Fruit fly (Drosophila melanogaster) whole organism, embryonic: ENCODE results near the gene CG7879.

Source experiments
- ATbp ChIP-seq: fragments of 200-800 bp; sonication (Bioruptor generic); optimal IDR thresholded peaks from 2 replicates; lab custom pipeline; 2017; ENCODE audit warnings: missing biosample characterization, mild to moderate bottlenecking, missing genetic modification characterization, missing genetic modification reagents
- Asciz ChIP-seq: fragments of 200-800 bp; sonication (Bioruptor generic); optimal IDR thresholded peaks from 2 replicates; lab custom pipeline; 2017; ENCODE audit warnings: missing biosample characterization, mild to moderate bottlenecking, missing genetic modification characterization, missing genetic modification reagents
- BtbVII ChIP-seq: fragments of 200-800 bp; sonication (Bioruptor generic); optimal IDR thresholded peaks from 3 replicates; lab custom pipeline; 2017; ENCODE audit warnings: missing biosample characterization, mild to moderate bottlenecking, missing genetic modification characterization
- CG10209 ChIP-seq: fragments of 200-800 bp; sonication (Bioruptor generic); optimal IDR thresholded peaks from 3 replicates; lab custom pipeline; 2017; ENCODE audit warnings: missing biosample characterization, mild to moderate bottlenecking, missing genetic modification characterization, missing genetic modification reagents
- CG10321 ChIP-seq: fragments of 200-800 bp; sonication (Bioruptor generic); IDR thresholded peaks from 2 replicates; pipeline ENCODE4 v1.3.6; 2022; ENCODE audit warnings: missing biosample characterization, missing genetic modification characterization
- CG10366 ChIP-seq: fragments of 200-800 bp; sonication (Bioruptor generic); IDR thresholded peaks from 2 replicates; pipeline ENCODE4 v1.3.6; 2022; ENCODE audit warnings: missing biosample characterization, missing genetic modification characterization
- CG11093 ChIP-seq: fragments of 200-800 bp; sonication (Bioruptor generic); IDR thresholded peaks from 3 replicates; pipeline ENCODE4 v1.3.6; 2022; ENCODE audit warnings: missing biosample characterization, missing genetic modification characterization
- CG11696 ChIP-seq: fragments of 200-800 bp; sonication (Bioruptor generic); IDR thresholded peaks from 2 replicates; pipeline ENCODE4 v1.3.6; 2022; ENCODE audit warnings: missing biosample characterization, missing genetic modification characterization
- CG1233 ChIP-seq: fragments of 200-800 bp; sonication (Bioruptor generic); optimal IDR thresholded peaks from 4 replicates; lab custom pipeline; 2018; ENCODE audit warnings: missing biosample characterization, mild to moderate bottlenecking, missing genetic modification characterization
- CG13296 ChIP-seq: fragments of 200-800 bp; sonication (Bioruptor generic); optimal IDR thresholded peaks from 3 replicates; lab custom pipeline; 2018; ENCODE audit warnings: missing biosample characterization, mild to moderate bottlenecking, missing genetic modification characterization
- CG14710 ChIP-seq: fragments of 200-800 bp; sonication (Bioruptor generic); optimal IDR thresholded peaks from 3 replicates; lab custom pipeline; 2019; ENCODE audit warnings: missing biosample characterization, mild to moderate bottlenecking, missing genetic modification characterization, moderate library complexity
- CG1602 ChIP-seq: fragments of 200-800 bp; sonication (Bioruptor generic); optimal IDR thresholded peaks from 3 replicates; lab custom pipeline; 2016; ENCODE audit warnings: missing biosample characterization, missing genetic modification characterization
- CG16779 ChIP-seq: fragments of 200-800 bp; sonication (Bioruptor generic); IDR thresholded peaks from 2 replicates; pipeline ENCODE4 v1.3.6; 2022; ENCODE audit warnings: missing biosample characterization, missing genetic modification characterization
- CG17186 ChIP-seq: fragments of 200-800 bp; sonication (Bioruptor generic); optimal IDR thresholded peaks from 3 replicates; lab custom pipeline; 2017; ENCODE audit warnings: missing biosample characterization, missing genetic modification reagents, missing genetic modification characterization
- CG17802 ChIP-seq: fragments of 200-800 bp; sonication (Bioruptor generic); optimal IDR thresholded peaks from 2 replicates; lab custom pipeline; 2018; ENCODE audit warnings: missing biosample characterization, mild to moderate bottlenecking, missing genetic modification characterization, moderate library complexity
- CG17912 ChIP-seq: fragments of 200-800 bp; sonication (Bioruptor generic); optimal IDR thresholded peaks from 2 replicates; lab custom pipeline; 2018; ENCODE audit warnings: missing biosample characterization, mild to moderate bottlenecking, missing genetic modification characterization
- CG2199 ChIP-seq: fragments of 200-800 bp; sonication (Bioruptor generic); IDR thresholded peaks from 3 replicates; pipeline ENCODE4 v1.3.6; 2022; ENCODE audit warnings: missing biosample characterization, missing genetic modification characterization
- CG30431 ChIP-seq: fragments of 200-800 bp; sonication (Bioruptor generic); optimal IDR thresholded peaks from 2 replicates; lab custom pipeline; 2017; ENCODE audit warnings: missing biosample characterization, missing genetic modification characterization
- CG31441 ChIP-seq: fragments of 200-800 bp; sonication (Bioruptor generic); IDR thresholded peaks from 2 replicates; pipeline ENCODE4 v1.3.6; 2022; ENCODE audit warnings: missing biosample characterization, missing genetic modification characterization
- CG5953 ChIP-seq: fragments of 200-800 bp; sonication (Bioruptor generic); IDR thresholded peaks from 2 replicates; pipeline ENCODE4 v1.3.6; 2022; ENCODE audit warnings: missing biosample characterization, missing genetic modification characterization
- CG6175 ChIP-seq: fragments of 200-800 bp; sonication (Bioruptor generic); IDR thresholded peaks from 3 replicates; pipeline ENCODE4 v1.3.6; 2022; ENCODE audit warnings: missing biosample characterization, missing genetic modification characterization
- CG6689 ChIP-seq: fragments of 200-800 bp; sonication (Bioruptor generic); IDR thresholded peaks from 2 replicates; pipeline ENCODE4 v1.3.6; 2022; ENCODE audit warnings: missing biosample characterization, missing genetic modification characterization
- CG9215 ChIP-seq: fragments of 200-800 bp; sonication (Bioruptor generic); IDR thresholded peaks from 2 replicates; pipeline ENCODE4 v1.3.6; 2022; ENCODE audit warnings: missing biosample characterization, missing genetic modification characterization
- CG9609 ChIP-seq: fragments of 200-800 bp; sonication (Bioruptor generic); optimal IDR thresholded peaks from 3 replicates; lab custom pipeline; 2016; ENCODE audit warnings: missing biosample characterization, missing genetic modification characterization
- Dip2 ChIP-seq: fragments of 200-800 bp; sonication (Bioruptor generic); IDR thresholded peaks from 2 replicates; pipeline ENCODE4 v1.3.6; 2022; ENCODE audit warnings: missing biosample characterization, missing genetic modification characterization
- Drgx ChIP-seq: fragments of 200-800 bp; sonication (Bioruptor generic); IDR thresholded peaks from 2 replicates; pipeline ENCODE4 v1.3.6; 2022; ENCODE audit warnings: missing biosample characterization, missing genetic modification characterization
- E2f2 ChIP-seq: fragments of 200-800 bp; sonication (Bioruptor generic); IDR thresholded peaks from 2 replicates; pipeline ENCODE4 v1.3.6; 2022; ENCODE audit warnings: missing biosample characterization, missing genetic modification characterization
- Elba2 ChIP-seq: fragments of 200-800 bp; sonication (Bioruptor generic); optimal IDR thresholded peaks from 3 replicates; lab custom pipeline; 2016; ENCODE audit warnings: missing biosample characterization, missing genetic modification characterization
- HLH4C ChIP-seq: fragments of 200-800 bp; sonication (Bioruptor generic); IDR thresholded peaks from 3 replicates; pipeline ENCODE4 v1.3.6; 2022; ENCODE audit warnings: missing biosample characterization, missing genetic modification characterization; ENCODE audit not compliant: partially characterized antibody
- HLHmδ ChIP-seq: fragments of 200-800 bp; sonication (Bioruptor generic); optimal IDR thresholded peaks from 2 replicates; lab custom pipeline; 2018; ENCODE audit warnings: missing biosample characterization, mild to moderate bottlenecking, missing genetic modification characterization, moderate library complexity
- MESR4 ChIP-seq: fragments of 200-800 bp; sonication (Bioruptor generic); optimal IDR thresholded peaks from 2 replicates; lab custom pipeline; 2018; ENCODE audit warnings: missing biosample characterization, mild to moderate bottlenecking, missing genetic modification characterization, moderate library complexity
- Mes4 ChIP-seq: fragments of 200-800 bp; sonication (Bioruptor generic); optimal IDR thresholded peaks from 2 replicates; lab custom pipeline; 2016; ENCODE audit warnings: missing biosample characterization, missing genetic modification characterization
- Myb ChIP-seq: fragments of 200-800 bp; sonication (Bioruptor generic); optimal IDR thresholded peaks from 2 replicates; lab custom pipeline; 2016; ENCODE audit warnings: missing biosample characterization, missing genetic modification characterization
- NK7.1 ChIP-seq: fragments of 200-800 bp; sonication (Bioruptor generic); optimal IDR thresholded peaks from 3 replicates; lab custom pipeline; 2016; ENCODE audit warnings: missing biosample characterization, missing genetic modification characterization
- Nf-YB ChIP-seq: fragments of 200-800 bp; sonication (Bioruptor generic); optimal IDR thresholded peaks from 3 replicates; lab custom pipeline; 2019; ENCODE audit warnings: missing biosample characterization, mild to moderate bottlenecking, missing genetic modification characterization, moderate library complexity
- Oli ChIP-seq: fragments of 200-800 bp; sonication (Bioruptor generic); optimal IDR thresholded peaks from 2 replicates; lab custom pipeline; 2018; ENCODE audit warnings: missing biosample characterization, mild to moderate bottlenecking, missing genetic modification characterization, moderate library complexity
- Stat92E ChIP-seq, 3 experiments: fragments of >200 bp in 2 of 3; fragments of 200-800 bp in 1 of 3; sonication (Bioruptor generic) in 1 of 3; optimal IDR thresholded peaks; 2 replicates each; lab custom pipeline; 2017 to 2019; ENCODE audit warnings: missing biosample characterization in 3 of 3, missing genetic modification characterization in 3 of 3, mild to moderate bottlenecking in 1 of 3, moderate library complexity in 1 of 3
- YL-1 ChIP-seq: fragments of 200-800 bp; sonication (Bioruptor generic); optimal IDR thresholded peaks from 3 replicates; lab custom pipeline; 2017; ENCODE audit warnings: missing biosample characterization, mild to moderate bottlenecking, missing genetic modification characterization
- abd-A ChIP-seq: fragments of 200-800 bp; sonication (Bioruptor generic); optimal IDR thresholded peaks from 3 replicates; lab custom pipeline; 2019; ENCODE audit warnings: missing biosample characterization, mild to moderate bottlenecking, missing genetic modification characterization, moderate library complexity
- cas ChIP-seq: fragments of 200-800 bp; sonication (Bioruptor generic); IDR thresholded peaks from 2 replicates; pipeline ENCODE4 v1.3.6; 2022; ENCODE audit warnings: missing biosample characterization, missing genetic modification characterization
- cg ChIP-seq: fragments of 200-800 bp; sonication (Bioruptor generic); optimal IDR thresholded peaks from 3 replicates; lab custom pipeline; 2019; ENCODE audit warnings: missing biosample characterization, mild to moderate bottlenecking, missing genetic modification characterization, moderate library complexity
- chn ChIP-seq: fragments of 200-800 bp; sonication (Bioruptor generic); optimal IDR thresholded peaks from 2 replicates; lab custom pipeline; 2016; ENCODE audit warnings: missing biosample characterization, missing genetic modification characterization
- dimm ChIP-seq: fragments of 200-800 bp; sonication (Bioruptor generic); IDR thresholded peaks from 2 replicates; pipeline ENCODE4 v1.3.6; 2022; ENCODE audit warnings: missing biosample characterization, missing genetic modification characterization
- fu2 ChIP-seq: fragments of 200-800 bp; sonication (Bioruptor generic); optimal IDR thresholded peaks from 2 replicates; lab custom pipeline; 2016; ENCODE audit warnings: missing biosample characterization, missing genetic modification characterization
- gce ChIP-seq: fragments of 200-800 bp; sonication (Bioruptor generic); IDR thresholded peaks from 3 replicates; pipeline ENCODE4 v1.3.6; 2022; ENCODE audit warnings: missing biosample characterization, missing genetic modification characterization
- lbe ChIP-seq: fragments of 200-800 bp; sonication (Bioruptor generic); optimal IDR thresholded peaks from 2 replicates; lab custom pipeline; 2016; ENCODE audit warnings: missing biosample characterization, mild to moderate bottlenecking, missing genetic modification characterization
- odd ChIP-seq: fragments of 200-800 bp; sonication (Bioruptor generic); optimal IDR thresholded peaks from 2 replicates; lab custom pipeline; 2017; ENCODE audit warnings: missing biosample characterization, mild to moderate bottlenecking, missing genetic modification characterization
- pb ChIP-seq: fragments of 200-800 bp; sonication (Bioruptor generic); optimal IDR thresholded peaks from 3 replicates; lab custom pipeline; 2016; ENCODE audit warnings: missing biosample characterization, missing genetic modification characterization
- pita ChIP-seq: fragments of 200-800 bp; sonication (Bioruptor generic); optimal IDR thresholded peaks from 2 replicates; lab custom pipeline; 2017; ENCODE audit warnings: missing biosample characterization, mild to moderate bottlenecking, missing genetic modification characterization
- sd ChIP-seq: fragments of 200-800 bp; sonication (Bioruptor generic); optimal IDR thresholded peaks from 3 replicates; lab custom pipeline; 2018; ENCODE audit warnings: missing biosample characterization, mild to moderate bottlenecking, missing genetic modification characterization, moderate library complexity
- tx ChIP-seq: fragments of 200-800 bp; sonication (Bioruptor generic); optimal IDR thresholded peaks from 2 replicates; lab custom pipeline; 2016; ENCODE audit warnings: missing biosample characterization, missing genetic modification characterization

The CG7879 gene

DNA sequence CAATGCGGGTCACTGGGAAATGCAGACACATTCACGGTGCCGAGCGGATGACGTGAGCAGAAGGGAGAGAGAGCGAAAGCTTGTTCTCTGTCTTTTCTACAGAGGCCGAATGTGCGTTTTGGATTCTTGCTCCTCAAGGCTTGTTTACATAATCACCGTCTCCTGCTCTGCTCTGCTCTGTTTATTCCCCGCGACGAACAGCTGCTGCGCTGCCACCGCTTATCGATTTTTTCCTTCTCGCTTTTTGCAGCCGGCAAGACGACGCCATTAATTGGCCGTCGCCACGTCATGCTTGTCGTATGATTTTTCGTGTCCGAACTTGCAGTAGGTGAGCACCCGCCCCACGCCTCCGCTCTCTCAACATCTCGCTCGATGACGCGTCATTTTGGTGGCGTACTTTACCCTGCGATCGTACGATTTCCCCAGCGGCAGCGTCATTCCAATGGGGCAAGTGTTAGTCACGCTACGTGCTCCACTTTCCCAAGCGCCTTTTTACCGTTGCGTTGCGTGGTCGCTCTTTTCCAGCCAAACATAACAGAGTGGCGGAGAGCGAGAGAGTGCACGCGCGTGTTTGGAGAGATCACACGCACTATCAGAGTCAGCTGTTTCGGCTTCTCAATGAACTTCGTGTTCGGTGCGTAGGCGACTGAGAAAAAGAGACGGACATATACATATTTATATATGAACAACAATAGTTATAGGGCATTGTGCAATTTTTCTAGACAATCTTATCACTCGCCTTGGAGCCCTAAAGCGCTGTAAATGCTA lies 21.9 kb downstream of the CG7879 start (continued):
- TF ChIP-seq CG14710 (no peak), CG11696 (GFP tag; lab: Robert Waterston, UW) (no peak), CG17912 (GFP tag; lab: Kevin White, UChicago) (no peak), CG10209 (GFP tag; lab: Kevin White, UChicago) (no peak), NK7.1 (no peak), Stat92E (GFP tag; optimal IDR thresholded peaks at IDR 0.05; lab: Kevin White, UChicago) (peak in 1 of 3 experiments; percentile 22), abd-A (tag; lab: Kevin White, UChicago) (no peak), CG1233 (no peak), odd (GFP tag; lab: Kevin White, UChicago) (no peak), Oli (tag; lab: Kevin White, UChicago) (no peak), Drgx (no peak), BtbVII (no peak), CG9215 (GFP tag; lab: Robert Waterston, UW) (no peak), CG16779 (GFP tag; lab: Robert Waterston, UW) (no peak), CG2199 (no peak), pita (GFP tag; lab: Kevin White, UChicago) (no peak), Mes4 (GFP tag; lab: Kevin White, UChicago) (no peak), CG9609 (GFP tag; lab: Kevin White, UChicago) (no peak), dimm (GFP tag; lab: Robert Waterston, UW) (no peak), CG6175 (GFP tag; lab: Robert Waterston, UW) (peak; percentile 84; the same call in 2 of the 3 replicates), HLH4C (GFP tag; lab: Robert Waterston, UW) (no peak), MESR4 (GFP tag; lab: Kevin White, UChicago) (peak; percentile 15), lbe (peak; percentile 12), ATbp (GFP tag; lab: Kevin White, UChicago) (no peak), CG1602 (GFP tag; lab: Kevin White, UChicago) (no peak), CG17802 (no peak), Elba2 (GFP tag; lab: Kevin White, UChicago) (no peak), cg (GFP tag; lab: Kevin White, UChicago) (no peak), CG5953 (GFP tag; lab: Robert Waterston, UW) (no peak), tx (no peak), Dip2 (GFP tag; lab: Robert Waterston, UW) (no peak), cas (GFP tag; lab: Robert Waterston, UW) (no peak), sd (tag; lab: Kevin White, UChicago) (peak; percentile 6), HLHmδ (no peak), CG11093 (GFP tag; lab: Robert Waterston, UW) (no peak), CG17186 (GFP tag; lab: Kevin White, UChicago) (no peak), CG10321 (peak; percentile 86), CG31441 (GFP tag; lab: Robert Waterston, UW) (no peak), CG13296 (no peak), Asciz (GFP tag; lab: Kevin White, UChicago) (no peak), Myb (no peak), E2f2 (no peak), CG30431 (GFP tag; lab: Kevin White, UChicago) (no peak), Nf-YB (GFP tag; lab: Kevin White, UChicago) (no peak), CG6689 (no peak), pb (no peak), YL-1 (GFP tag; lab: Kevin White, UChicago) (peak; percentile 35), fu2 (no peak), chn (GFP tag; lab: Kevin White, UChicago) (no peak), gce (no peak), CG10366 (no peak)
